Fruit fly (Drosophila melanogaster) whole organism, embryonic: ENCODE measurements around the gene CG32633.

Source experiments
- Adf1 ChIP-seq: fragments of 200-800 bp; sonication (Bioruptor generic); IDR thresholded peaks from 2 replicates; pipeline ENCODE4 v1.3.6; 2022; ENCODE audit warnings: missing biosample characterization, missing genetic modification characterization
- Aef1 ChIP-seq: fragments of 200-800 bp; sonication (Bioruptor generic); IDR thresholded peaks from 3 replicates; pipeline ENCODE4 v1.3.6; 2022; ENCODE audit warnings: missing biosample characterization, missing genetic modification characterization
- Awh ChIP-seq: fragments of 200-800 bp; sonication (Bioruptor generic); IDR thresholded peaks from 2 replicates; pipeline ENCODE4, ENCODE4 v1.3.6; 2022; ENCODE audit warnings: missing biosample characterization, missing genetic modification characterization
- CG1024 ChIP-seq: fragments of 200-800 bp; sonication (Bioruptor generic); IDR thresholded peaks from 2 replicates; pipeline ENCODE4 v1.3.6; 2022; ENCODE audit warnings: missing biosample characterization, missing genetic modification characterization
- CG10462 ChIP-seq: fragments of 200-800 bp; sonication (Bioruptor generic); optimal IDR thresholded peaks from 2 replicates; lab custom pipeline; 2016; ENCODE audit warnings: missing biosample characterization, missing genetic modification characterization
- CG14050 ChIP-seq: fragments of 200-800 bp; sonication (Bioruptor generic); IDR thresholded peaks from 3 replicates; pipeline ENCODE4 v1.3.6; 2022; ENCODE audit warnings: missing biosample characterization, missing genetic modification characterization
- CG1529 ChIP-seq: fragments of 200-800 bp; sonication (Bioruptor generic); optimal IDR thresholded peaks from 3 replicates; lab custom pipeline; 2018; ENCODE audit warnings: missing biosample characterization, missing genetic modification characterization
- CG1603 ChIP-seq: fragments of 200-800 bp; sonication (Bioruptor generic); optimal IDR thresholded peaks from 2 replicates; lab custom pipeline; 2019; ENCODE audit warnings: missing biosample characterization, mild to moderate bottlenecking, missing genetic modification characterization, moderate library complexity
- CG1647 ChIP-seq: fragments of 200-800 bp; sonication (Bioruptor generic); optimal IDR thresholded peaks from 3 replicates; lab custom pipeline; 2016; ENCODE audit warnings: missing biosample characterization, missing genetic modification characterization
- CG16813 ChIP-seq: fragments of 200-800 bp; sonication (Bioruptor generic); IDR thresholded peaks from 3 replicates; pipeline ENCODE4 v1.3.6; 2022; ENCODE audit warnings: missing biosample characterization, missing genetic modification characterization; ENCODE audit not compliant: partially characterized antibody
- CG17802 ChIP-seq: fragments of 200-800 bp; sonication (Bioruptor generic); optimal IDR thresholded peaks from 2 replicates; lab custom pipeline; 2018; ENCODE audit warnings: missing biosample characterization, mild to moderate bottlenecking, missing genetic modification characterization, moderate library complexity
- CG3995 ChIP-seq: fragments of 200-800 bp; sonication (Bioruptor generic); optimal IDR thresholded peaks from 3 replicates; lab custom pipeline; 2016; ENCODE audit warnings: missing biosample characterization, missing genetic modification characterization
- CG6254 ChIP-seq: fragments of 200-800 bp; sonication (Bioruptor generic); optimal IDR thresholded peaks from 3 replicates; lab custom pipeline; 2017; ENCODE audit warnings: mild to moderate bottlenecking, missing biosample characterization, missing genetic modification reagents, missing genetic modification characterization
- CG7357 ChIP-seq: fragments of 200-800 bp; sonication (Bioruptor generic); IDR thresholded peaks from 3 replicates; pipeline ENCODE4 v1.3.6; 2022; ENCODE audit warnings: missing biosample characterization, missing genetic modification characterization
- CG8478 ChIP-seq: fragments of >200 bp; optimal IDR thresholded peaks from 2 replicates; lab custom pipeline; 2018
- CG9932 ChIP-seq: fragments of 200-800 bp; sonication (Bioruptor generic); IDR thresholded peaks from 2 replicates; pipeline ENCODE4 v1.3.6; 2022; ENCODE audit warnings: missing biosample characterization, missing genetic modification characterization
- E2f2 ChIP-seq: fragments of 200-800 bp; sonication (Bioruptor generic); IDR thresholded peaks from 2 replicates; pipeline ENCODE4 v1.3.6; 2022; ENCODE audit warnings: missing biosample characterization, missing genetic modification characterization
- Ets65A ChIP-seq: fragments of 200-800 bp; sonication (Bioruptor generic); peaks from one replicate; lab custom pipeline; 2016; ENCODE audit warnings: missing biosample characterization, missing genetic modification characterization
- Fer2 ChIP-seq: fragments of 200-800 bp; sonication (Bioruptor generic); optimal IDR thresholded peaks from 2 replicates; lab custom pipeline; 2018; ENCODE audit warnings: missing biosample characterization, mild to moderate bottlenecking, missing genetic modification characterization, moderate library complexity
- HLH54F ChIP-seq: fragments of 200-800 bp; sonication (Bioruptor generic); optimal IDR thresholded peaks from 3 replicates; lab custom pipeline; 2016; ENCODE audit warnings: missing biosample characterization, missing genetic modification characterization
- Optix ChIP-seq: fragments of 200-800 bp; sonication (Bioruptor generic); IDR thresholded peaks from 3 replicates; pipeline ENCODE4 v1.3.6; 2022; ENCODE audit warnings: missing biosample characterization, missing genetic modification characterization
- Six4 ChIP-seq: fragments of 200-800 bp; sonication (Bioruptor generic); optimal IDR thresholded peaks from 2 replicates; lab custom pipeline; 2016; ENCODE audit warnings: missing biosample characterization, missing genetic modification characterization
- Xbp1 ChIP-seq: fragments of 200-800 bp; sonication (Bioruptor generic); optimal IDR thresholded peaks from 3 replicates; lab custom pipeline; 2016; ENCODE audit warnings: missing biosample characterization, mild to moderate bottlenecking, missing genetic modification characterization
- amos ChIP-seq: fragments of 200-800 bp; sonication (Bioruptor generic); IDR thresholded peaks from 2 replicates; pipeline ENCODE4 v1.3.6; 2022; ENCODE audit warnings: missing biosample characterization, missing genetic modification characterization; ENCODE audit not compliant: partially characterized antibody
- aop ChIP-seq: fragments of 200-800 bp; sonication (Bioruptor generic); IDR thresholded peaks from 2 replicates; pipeline ENCODE4 v1.3.6; 2022; ENCODE audit warnings: missing biosample characterization, missing genetic modification characterization
- ap ChIP-seq: fragments of 200-800 bp; sonication (Bioruptor generic); IDR thresholded peaks from 2 replicates; pipeline ENCODE4 v1.3.6; 2022; ENCODE audit warnings: missing biosample characterization, missing genetic modification characterization
- da ChIP-seq: fragments of 200-800 bp; sonication (Bioruptor generic); optimal IDR thresholded peaks from 2 replicates; lab custom pipeline; 2016; ENCODE audit warnings: missing biosample characterization, missing genetic modification characterization
- dmrt99B ChIP-seq: fragments of 200-800 bp; sonication (Bioruptor generic); optimal IDR thresholded peaks from 2 replicates; lab custom pipeline; 2018; ENCODE audit warnings: missing biosample characterization, mild to moderate bottlenecking, missing genetic modification characterization, moderate library complexity
- ewg ChIP-seq: fragments of 200-800 bp; sonication (Bioruptor generic); optimal IDR thresholded peaks from 3 replicates; lab custom pipeline; 2017; ENCODE audit warnings: mild to moderate bottlenecking, missing biosample characterization, missing genetic modification reagents, missing genetic modification characterization
- fd64A ChIP-seq: fragments of 200-800 bp; sonication (Bioruptor generic); optimal IDR thresholded peaks from 3 replicates; lab custom pipeline; 2018; ENCODE audit warnings: missing biosample characterization, mild to moderate bottlenecking, missing genetic modification characterization
- fu2 ChIP-seq: fragments of 200-800 bp; sonication (Bioruptor generic); optimal IDR thresholded peaks from 2 replicates; lab custom pipeline; 2016; ENCODE audit warnings: missing biosample characterization, missing genetic modification characterization
- gce ChIP-seq: fragments of 200-800 bp; sonication (Bioruptor generic); IDR thresholded peaks from 3 replicates; pipeline ENCODE4 v1.3.6; 2022; ENCODE audit warnings: missing biosample characterization, missing genetic modification characterization
- gcm ChIP-seq: fragments of 200-800 bp; sonication (Bioruptor generic); optimal IDR thresholded peaks from 2 replicates; lab custom pipeline; 2019; ENCODE audit warnings: missing biosample characterization, mild to moderate bottlenecking, missing genetic modification characterization, moderate library complexity
- grau ChIP-seq: fragments of 200-800 bp; optimal IDR thresholded peaks from 3 replicates; lab custom pipeline; 2019; ENCODE audit warnings: missing biosample characterization, mild to moderate bottlenecking, missing genetic modification characterization, moderate library complexity
- gsb ChIP-seq: fragments of 200-800 bp; sonication (Bioruptor generic); IDR thresholded peaks from 2 replicates; pipeline ENCODE4 v1.3.6; 2022; ENCODE audit warnings: missing biosample characterization, missing genetic modification characterization
- gt ChIP-seq: fragments of 200-800 bp; sonication (Bioruptor generic); IDR thresholded peaks from 2 replicates; pipeline ENCODE4 v1.3.6; 2022; ENCODE audit warnings: missing biosample characterization, missing genetic modification characterization
- hkb ChIP-seq, 2 experiments: fragments of 200-800 bp in 1 of 2; fragments of >200 bp in 1 of 2; sonication (Bioruptor generic) in 1 of 2; IDR thresholded peaks in 1 of 2; optimal IDR thresholded peaks in 1 of 2; 2 replicates each; pipeline versions ENCODE4 v1.3.6 to Lab custom; 2017 to 2022; ENCODE audit warnings: missing biosample characterization in 1 of 2, missing genetic modification characterization in 1 of 2
- jing ChIP-seq: fragments of 200-800 bp; sonication (Bioruptor generic); optimal IDR thresholded peaks from 2 replicates; lab custom pipeline; 2018; ENCODE audit warnings: missing biosample characterization, mild to moderate bottlenecking, missing genetic modification characterization
- ken ChIP-seq: fragments of 200-800 bp; sonication (Bioruptor generic); IDR thresholded peaks from 3 replicates; pipeline ENCODE4 v1.3.6; 2022; ENCODE audit warnings: missing biosample characterization, missing genetic modification characterization
- nerfin-1 ChIP-seq: fragments of 200-800 bp; sonication (Bioruptor generic); optimal IDR thresholded peaks from 3 replicates; lab custom pipeline; 2019; ENCODE audit warnings: missing biosample characterization, mild to moderate bottlenecking, missing genetic modification characterization, moderate library complexity
- rib ChIP-seq: fragments of 200-800 bp; sonication (Bioruptor generic); IDR thresholded peaks from 2 replicates; pipeline ENCODE4 v1.3.6; 2022; ENCODE audit warnings: missing biosample characterization, missing genetic modification characterization
- sens ChIP-seq: fragments of 200-800 bp; sonication (Bioruptor generic); peaks from one replicate; lab custom pipeline; 2016; ENCODE audit warnings: missing biosample characterization, missing genetic modification characterization
- sob ChIP-seq: fragments of 200-800 bp; sonication (Bioruptor generic); IDR thresholded peaks from 2 replicates; pipeline ENCODE4 v1.3.6; 2022; ENCODE audit warnings: missing biosample characterization, missing genetic modification characterization
- twi ChIP-seq: fragments of 200-800 bp; optimal IDR thresholded peaks from 2 replicates; lab custom pipeline; 2019; ENCODE audit warnings: missing biosample characterization, mild to moderate bottlenecking, missing genetic modification characterization, moderate library complexity
- unpg ChIP-seq: fragments of 200-800 bp; sonication (Bioruptor generic); optimal IDR thresholded peaks from 3 replicates; lab custom pipeline; 2018; ENCODE audit warnings: missing biosample characterization, mild to moderate bottlenecking, missing genetic modification characterization, moderate library complexity
- vfl ChIP-seq: fragments of 200-800 bp; sonication (Bioruptor generic); optimal IDR thresholded peaks from 2 replicates; lab custom pipeline; 2016; ENCODE audit warnings: missing biosample characterization, missing genetic modification characterization
- wdn ChIP-seq: fragments of 200-800 bp; sonication (Bioruptor generic); IDR thresholded peaks from 2 replicates; pipeline ENCODE4 v1.3.6; 2022; ENCODE audit warnings: missing biosample characterization, missing genetic modification characterization
- wek ChIP-seq: fragments of 200-800 bp; sonication (Bioruptor generic); optimal IDR thresholded peaks from 3 replicates; lab custom pipeline; 2018; ENCODE audit warnings: missing biosample characterization, mild to moderate bottlenecking, missing genetic modification characterization, moderate library complexity

The CG32633 gene

dm6 chrX:13563483-13564443, 2.3 kb downstream of the CG32633 start, which contains the start of the genes CG46311 and Tpst (continued):
- TF ChIP-seq CG3995 (GFP tag; lab: Kevin White, UChicago) (no peak), ewg (peak; percentile 23), gsb (peak; percentile 46; the same call in 1 of the 2 replicates), sob (GFP tag; lab: Robert Waterston, UW) (peak; percentile 58; the same call in 1 of the 2 replicates), CG10462 (GFP tag; lab: Kevin White, UChicago) (no peak), twi (tag; lab: Kevin White, UChicago) (no peak), gcm (GFP tag; lab: Kevin White, UChicago) (no peak), Ets65A (GFP tag; lab: Kevin White, UChicago) (peak; percentile 96), vfl (GFP tag; lab: Kevin White, UChicago) (no peak), Optix (GFP tag; lab: Robert Waterston, UW) (peak; percentile 60; the same call in 1 of the 3 replicates), aop (GFP tag; lab: Robert Waterston, UW) (peak; percentile 48; the same call in 1 of the 2 replicates), ken (GFP tag; lab: Robert Waterston, UW) (peak; percentile 54; the same call in 1 of the 3 replicates), CG14050 (GFP tag; lab: Robert Waterston, UW) (no peak), fd64A (no peak), wdn (GFP tag; lab: Robert Waterston, UW) (no peak), amos (GFP tag; lab: Robert Waterston, UW) (peak; percentile 59), CG16813 (GFP tag; lab: Robert Waterston, UW) (no peak), CG7357 (no peak), hkb (optimal IDR thresholded peaks at IDR 0.05; lab: Kevin White, UChicago) (no peak), hkb (GFP tag; IDR thresholded peaks at IDR 0.05; lab: Robert Waterston, UW) (0 out of 2 replicates have a peak, but pooled peaks have one; percentile 25)

dm6 chrX:13565490-13566156, 4.2 kb downstream of the CG32633 start:
- TF ChIP-seq fu2 (GFP tag; lab: Kevin White, UChicago) (no peak), gce (GFP tag; lab: Robert Waterston, UW) (no peak), nerfin-1 (no peak), E2f2 (GFP tag; lab: Robert Waterston, UW) (no peak), unpg (GFP tag; lab: Kevin White, UChicago) (peak; percentile 13), CG8478 (no peak), gt (GFP tag; lab: Robert Waterston, UW) (no peak), dmrt99B (no peak), CG1024 (GFP tag; lab: Robert Waterston, UW) (no peak), CG9932 (GFP tag; lab: Robert Waterston, UW) (no peak), Xbp1 (peak; percentile 2), Adf1 (no peak), ap (no peak), sens (GFP tag; lab: Kevin White, UChicago) (peak; percentile 13), Fer2 (tag; lab: Kevin White, UChicago) (no peak), rib (GFP tag; lab: Robert Waterston, UW) (no peak), CG6254 (GFP tag; lab: Kevin White, UChicago) (no peak), da (no peak), CG1529 (no peak), CG3995 (GFP tag; lab: Kevin White, UChicago) (no peak), aop (GFP tag; lab: Robert Waterston, UW) (no peak), wek (GFP tag; lab: Kevin White, UChicago) (no peak), grau (tag; lab: Kevin White, UChicago) (peak; percentile 72), CG17802 (tag; lab: Kevin White, UChicago) (no peak), Six4 (no peak), CG1603 (tag; lab: Kevin White, UChicago) (no peak), HLH54F (no peak), CG1647 (GFP tag; lab: Kevin White, UChicago) (no peak), jing (no peak), Awh (GFP tag; lab: Robert Waterston, UW) (no peak), Aef1 (GFP tag; lab: Robert Waterston, UW) (no peak)
